Fruit fly (Drosophila melanogaster) whole organism, embryonic: ENCODE data around the gene Dh31.

Experiments
- CG10209 ChIP-seq: fragments of 200-800 bp; sonication (Bioruptor generic); optimal IDR thresholded peaks from 3 replicates; lab custom pipeline; 2017; ENCODE audit warnings: missing biosample characterization, mild to moderate bottlenecking, missing genetic modification characterization, missing genetic modification reagents
- CG10462 ChIP-seq: fragments of 200-800 bp; sonication (Bioruptor generic); optimal IDR thresholded peaks from 2 replicates; lab custom pipeline; 2016; ENCODE audit warnings: missing biosample characterization, missing genetic modification characterization
- CG15073 ChIP-seq: fragments of 200-800 bp; sonication (Bioruptor generic); optimal IDR thresholded peaks from 2 replicates; lab custom pipeline; 2016; ENCODE audit warnings: missing biosample characterization, missing genetic modification characterization
- CG17361 ChIP-seq: fragments of 200-800 bp; sonication (Bioruptor generic); IDR thresholded peaks from 3 replicates; pipeline ENCODE4 v1.3.6; 2022; ENCODE audit warnings: missing biosample characterization, missing genetic modification characterization
- CG17802 ChIP-seq: fragments of 200-800 bp; sonication (Bioruptor generic); optimal IDR thresholded peaks from 2 replicates; lab custom pipeline; 2018; ENCODE audit warnings: missing biosample characterization, mild to moderate bottlenecking, missing genetic modification characterization, moderate library complexity
- CG17912 ChIP-seq: fragments of 200-800 bp; sonication (Bioruptor generic); optimal IDR thresholded peaks from 2 replicates; lab custom pipeline; 2018; ENCODE audit warnings: missing biosample characterization, mild to moderate bottlenecking, missing genetic modification characterization
- CG42726 ChIP-seq: fragments of 200-800 bp; sonication (Bioruptor generic); IDR thresholded peaks from 2 replicates; pipeline ENCODE4 v1.3.6; 2022; ENCODE audit warnings: missing biosample characterization, missing genetic modification characterization; ENCODE audit not compliant: partially characterized antibody
- CG4820 ChIP-seq: fragments of 200-800 bp; sonication (Bioruptor generic); optimal IDR thresholded peaks from 3 replicates; lab custom pipeline; 2016; ENCODE audit warnings: missing biosample characterization, missing genetic modification characterization
- CG4854 ChIP-seq: fragments of 200-800 bp; sonication (Bioruptor generic); optimal IDR thresholded peaks from 2 replicates; lab custom pipeline; 2016; ENCODE audit warnings: missing biosample characterization, missing genetic modification characterization, inconsistent platforms
- CG6175 ChIP-seq: fragments of 200-800 bp; sonication (Bioruptor generic); IDR thresholded peaks from 3 replicates; pipeline ENCODE4 v1.3.6; 2022; ENCODE audit warnings: missing biosample characterization, missing genetic modification characterization
- CG7745 ChIP-seq: fragments of 200-800 bp; sonication (Bioruptor generic); optimal IDR thresholded peaks from 2 replicates; lab custom pipeline; 2018; ENCODE audit warnings: missing biosample characterization, mild to moderate bottlenecking, missing genetic modification characterization, moderate library complexity
- CG8089 ChIP-seq: fragments of 200-800 bp; sonication (Bioruptor generic); optimal IDR thresholded peaks from 3 replicates; lab custom pipeline; 2016; ENCODE audit warnings: missing biosample characterization, missing genetic modification characterization
- CG8388 ChIP-seq: fragments of 200-800 bp; sonication (Bioruptor generic); optimal IDR thresholded peaks from 2 replicates; lab custom pipeline; 2019; ENCODE audit warnings: missing biosample characterization, mild to moderate bottlenecking, missing genetic modification characterization, moderate library complexity
- Chrac-16 ChIP-seq: fragments of 200-800 bp; sonication (Bioruptor generic); optimal IDR thresholded peaks from 3 replicates; lab custom pipeline; 2016; ENCODE audit warnings: missing biosample characterization, missing genetic modification characterization
- CoRest ChIP-seq: fragments of 200-800 bp; sonication (Bioruptor generic); optimal IDR thresholded peaks from 3 replicates; lab custom pipeline; 2018; ENCODE audit warnings: missing biosample characterization, mild to moderate bottlenecking, missing genetic modification characterization, moderate library complexity
- D ChIP-seq, 2 experiments: fragments of 200-800 bp in 1 of 2; fragments of >200 bp in 1 of 2; sonication (Bioruptor generic) in 1 of 2; optimal IDR thresholded peaks; 2 replicates in 1 of 2; 3 replicates in 1 of 2; lab custom pipeline; 2017; ENCODE audit warnings: mild to moderate bottlenecking in 1 of 2, missing biosample characterization in 1 of 2, missing genetic modification characterization in 1 of 2, missing genetic modification reagents in 1 of 2
- Doc2 ChIP-seq: fragments of 200-800 bp; sonication (Bioruptor generic); IDR thresholded peaks from 2 replicates; pipeline ENCODE4 v1.3.6; 2022; ENCODE audit warnings: missing biosample characterization, missing genetic modification characterization
- Dref ChIP-seq: fragments of 200-800 bp; sonication (Bioruptor generic); IDR thresholded peaks from 2 replicates; pipeline ENCODE4 v1.3.6; 2022; ENCODE audit warnings: missing biosample characterization, missing genetic modification characterization
- E2f2 ChIP-seq: fragments of 200-800 bp; sonication (Bioruptor generic); IDR thresholded peaks from 2 replicates; pipeline ENCODE4 v1.3.6; 2022; ENCODE audit warnings: missing biosample characterization, missing genetic modification characterization
- ERR ChIP-seq: fragments of 200-800 bp; sonication (Bioruptor generic); optimal IDR thresholded peaks from 2 replicates; lab custom pipeline; 2016; ENCODE audit warnings: missing biosample characterization, missing genetic modification characterization
- Ets97D ChIP-seq: fragments of 200-800 bp; sonication (Bioruptor generic); optimal IDR thresholded peaks from 3 replicates; lab custom pipeline; 2016; ENCODE audit warnings: missing biosample characterization, missing genetic modification characterization
- Fer2 ChIP-seq: fragments of 200-800 bp; sonication (Bioruptor generic); optimal IDR thresholded peaks from 2 replicates; lab custom pipeline; 2018; ENCODE audit warnings: missing biosample characterization, mild to moderate bottlenecking, missing genetic modification characterization, moderate library complexity
- HLH4C ChIP-seq: fragments of 200-800 bp; sonication (Bioruptor generic); IDR thresholded peaks from 3 replicates; pipeline ENCODE4 v1.3.6; 2022; ENCODE audit warnings: missing biosample characterization, missing genetic modification characterization; ENCODE audit not compliant: partially characterized antibody
- Hand ChIP-seq: fragments of 200-800 bp; sonication (Bioruptor generic); optimal IDR thresholded peaks from 2 replicates; lab custom pipeline; 2017; ENCODE audit warnings: mild to moderate bottlenecking, missing biosample characterization, missing genetic modification reagents, missing genetic modification characterization
- Hr3 ChIP-seq: fragments of 200-800 bp; sonication (Bioruptor generic); optimal IDR thresholded peaks from 3 replicates; lab custom pipeline; 2016; ENCODE audit warnings: missing biosample characterization, missing genetic modification characterization
- Hr39 ChIP-seq: fragments of >200 bp; optimal IDR thresholded peaks from 2 replicates; lab custom pipeline; 2017
- Hr78 ChIP-seq, 2 experiments: fragments of 200-800 bp in 1 of 2; fragments of >200 bp in 1 of 2; sonication (Bioruptor generic) in 1 of 2; optimal IDR thresholded peaks; 2 replicates each; lab custom pipeline; 2017 to 2019; ENCODE audit warnings: missing biosample characterization in 2 of 2, missing genetic modification characterization in 2 of 2, mild to moderate bottlenecking in 1 of 2, moderate library complexity in 1 of 2
- Mrtf ChIP-seq: fragments of 200-800 bp; sonication (Bioruptor generic); IDR thresholded peaks from 3 replicates; pipeline ENCODE4 v1.3.6; 2022; ENCODE audit warnings: missing biosample characterization, missing genetic modification characterization
- Oli ChIP-seq: fragments of 200-800 bp; sonication (Bioruptor generic); optimal IDR thresholded peaks from 2 replicates; lab custom pipeline; 2018; ENCODE audit warnings: missing biosample characterization, mild to moderate bottlenecking, missing genetic modification characterization, moderate library complexity
- Rx ChIP-seq: fragments of 200-800 bp; sonication (Bioruptor generic); IDR thresholded peaks from 2 replicates; pipeline ENCODE4 v1.3.6; 2022; ENCODE audit warnings: missing biosample characterization, missing genetic modification characterization
- Scr ChIP-seq: fragments of 200-800 bp; sonication (Bioruptor generic); IDR thresholded peaks from 2 replicates; pipeline ENCODE4 v1.3.6; 2022; ENCODE audit warnings: missing biosample characterization, missing genetic modification characterization; ENCODE audit not compliant: partially characterized antibody
- Side ChIP-seq: fragments of 200-800 bp; sonication (Bioruptor generic); optimal IDR thresholded peaks from 2 replicates; lab custom pipeline; 2016; ENCODE audit warnings: missing biosample characterization, missing genetic modification characterization
- Sin3A ChIP-seq: fragments of >200 bp; optimal IDR thresholded peaks from 2 replicates; lab custom pipeline; 2018
- Six4 ChIP-seq: fragments of 200-800 bp; sonication (Bioruptor generic); optimal IDR thresholded peaks from 2 replicates; lab custom pipeline; 2016; ENCODE audit warnings: missing biosample characterization, missing genetic modification characterization
- Vsx1 ChIP-seq: fragments of 200-800 bp; sonication (Bioruptor generic); optimal IDR thresholded peaks from 2 replicates; lab custom pipeline; 2017; ENCODE audit warnings: missing biosample characterization, mild to moderate bottlenecking, missing genetic modification characterization, missing genetic modification reagents
- bowl ChIP-seq: fragments of 200-800 bp; sonication (Bioruptor generic); IDR thresholded peaks from 2 replicates; pipeline ENCODE4 v1.3.6; 2022; ENCODE audit warnings: missing biosample characterization, missing genetic modification characterization
- btn ChIP-seq: fragments of 200-800 bp; sonication (Bioruptor generic); optimal IDR thresholded peaks from 2 replicates; lab custom pipeline; 2016; ENCODE audit warnings: missing biosample characterization, missing genetic modification characterization
- cas ChIP-seq: fragments of 200-800 bp; sonication (Bioruptor generic); IDR thresholded peaks from 2 replicates; pipeline ENCODE4 v1.3.6; 2022; ENCODE audit warnings: missing biosample characterization, missing genetic modification characterization
- dmrt99B ChIP-seq: fragments of 200-800 bp; sonication (Bioruptor generic); optimal IDR thresholded peaks from 2 replicates; lab custom pipeline; 2018; ENCODE audit warnings: missing biosample characterization, mild to moderate bottlenecking, missing genetic modification characterization, moderate library complexity
- dysf ChIP-seq: fragments of 200-800 bp; sonication (Bioruptor generic); IDR thresholded peaks from 3 replicates; pipeline ENCODE4 v1.3.6; 2022; ENCODE audit warnings: missing biosample characterization, missing genetic modification characterization
- fd3F ChIP-seq: fragments of 200-800 bp; sonication (Bioruptor generic); optimal IDR thresholded peaks from 2 replicates; lab custom pipeline; 2018; ENCODE audit warnings: missing biosample characterization, mild to moderate bottlenecking, missing genetic modification characterization, moderate library complexity
- gce ChIP-seq: fragments of 200-800 bp; sonication (Bioruptor generic); IDR thresholded peaks from 3 replicates; pipeline ENCODE4 v1.3.6; 2022; ENCODE audit warnings: missing biosample characterization, missing genetic modification characterization
- gfzf ChIP-seq: fragments of 200-800 bp; sonication (Bioruptor generic); optimal IDR thresholded peaks from 2 replicates; lab custom pipeline; 2016; ENCODE audit warnings: missing biosample characterization, mild to moderate bottlenecking, missing genetic modification characterization, moderate library complexity
- hth ChIP-seq: fragments of >200 bp; optimal IDR thresholded peaks from 2 replicates; lab custom pipeline; 2017; ENCODE audit warnings: inconsistent platforms
- lbe ChIP-seq: fragments of 200-800 bp; sonication (Bioruptor generic); optimal IDR thresholded peaks from 2 replicates; lab custom pipeline; 2016; ENCODE audit warnings: missing biosample characterization, mild to moderate bottlenecking, missing genetic modification characterization
- luna ChIP-seq: fragments of 200-800 bp; sonication (Bioruptor generic); optimal IDR thresholded peaks from 2 replicates; lab custom pipeline; 2016; ENCODE audit warnings: missing biosample characterization, missing genetic modification characterization
- nerfin-2 ChIP-seq: fragments of 200-800 bp; sonication (Bioruptor generic); IDR thresholded peaks from 2 replicates; pipeline ENCODE4 v1.3.6; 2022; ENCODE audit warnings: missing biosample characterization, missing genetic modification characterization; ENCODE audit not compliant: partially characterized antibody
- otp ChIP-seq: fragments of 200-800 bp; sonication (Bioruptor generic); IDR thresholded peaks from 3 replicates; pipeline ENCODE4, ENCODE4 v1.3.6; 2022; ENCODE audit warnings: missing biosample characterization, missing genetic modification characterization
- pnt ChIP-seq: fragments of 200-800 bp; sonication (Bioruptor generic); optimal IDR thresholded peaks from 3 replicates; lab custom pipeline; 2016; ENCODE audit warnings: missing biosample characterization, missing genetic modification characterization
- repo ChIP-seq: fragments of 200-800 bp; sonication (Bioruptor generic); optimal IDR thresholded peaks from 2 replicates; lab custom pipeline; 2016; ENCODE audit warnings: missing biosample characterization, missing genetic modification characterization
- slou ChIP-seq: fragments of 200-800 bp; sonication (Bioruptor generic); optimal IDR thresholded peaks from 3 replicates; lab custom pipeline; 2016; ENCODE audit warnings: missing biosample characterization, missing genetic modification characterization
- slp2 ChIP-seq: fragments of 200-800 bp; sonication (Bioruptor generic); optimal IDR thresholded peaks from 2 replicates; lab custom pipeline; 2016; ENCODE audit warnings: missing biosample characterization, missing genetic modification characterization

Dh31 gene

DNA sequence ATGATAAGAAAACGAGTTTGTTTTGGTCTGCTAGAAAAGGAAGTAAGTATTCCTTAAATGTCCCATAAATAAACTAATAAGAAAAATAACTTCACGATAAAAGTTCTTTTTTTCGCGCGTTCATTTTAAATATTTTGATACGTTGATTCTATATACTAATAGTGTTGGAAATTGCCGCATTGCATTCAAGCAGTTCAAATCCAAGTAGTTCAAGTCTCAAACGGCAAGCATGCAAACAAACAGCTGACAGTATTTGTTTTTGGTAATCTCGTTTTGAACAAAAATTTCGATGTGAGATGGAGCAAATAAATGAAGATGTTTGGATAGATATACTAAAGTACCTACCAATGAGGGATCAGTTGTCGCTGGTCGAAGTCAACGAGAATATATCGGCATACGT lies 17.9 kb downstream of the Dh31 start, which contains the start of gene CG13088 (continued):
- no peak for TF ChIP-seq Chrac-16 (GFP tag; lab: Kevin White, UChicago)
- TF ChIP-seq gfzf, result peak; percentile 22
- TF ChIP-seq CG15073, result no peak
- TF ChIP-seq Rx, result no peak
- peak; percentile 85 for TF ChIP-seq Ets97D
- TF ChIP-seq Six4 (GFP tag; lab: Kevin White, UChicago), result no peak
- TF ChIP-seq luna (GFP tag; lab: Kevin White, UChicago), result no peak
- no peak for TF ChIP-seq otp (GFP tag; lab: Robert Waterston, UW)
- no peak for TF ChIP-seq btn (GFP tag; lab: Kevin White, UChicago)
- TF ChIP-seq CG6175, result no peak
- TF ChIP-seq dysf (GFP tag; lab: Robert Waterston, UW), result no peak
- no peak for TF ChIP-seq pnt (GFP tag; lab: Kevin White, UChicago)
- TF ChIP-seq Sin3A, result no peak
- no peak for TF ChIP-seq CG7745 (tag; lab: Kevin White, UChicago)
- no peak for TF ChIP-seq lbe
- TF ChIP-seq dmrt99B (tag; lab: Kevin White, UChicago), result no peak
- no peak for TF ChIP-seq CG8388 (GFP tag; lab: Kevin White, UChicago)
- TF ChIP-seq CG42726 (GFP tag; lab: Robert Waterston, UW), result peak; percentile 50; the same call in 1 of the 2 replicates
- TF ChIP-seq CG17912 (GFP tag; lab: Kevin White, UChicago), result no peak
- TF ChIP-seq slp2 (GFP tag; lab: Kevin White, UChicago), result no peak
- peak; percentile 54 for TF ChIP-seq Dref (GFP tag; lab: Robert Waterston, UW)
- TF ChIP-seq CoRest (tag; lab: Kevin White, UChicago), result peak; percentile 56
- TF ChIP-seq Hr39 (lab: Kevin White, UChicago), result no peak
- TF ChIP-seq Vsx1, result no peak
- no peak for TF ChIP-seq Oli (tag; lab: Kevin White, UChicago)
- TF ChIP-seq Side (GFP tag; lab: Kevin White, UChicago), result peak; percentile 12
- no peak for TF ChIP-seq Scr (GFP tag; lab: Robert Waterston, UW)
- no peak for TF ChIP-seq Hr78 (GFP tag; optimal IDR thresholded peaks at IDR 0.05; lab: Kevin White, UChicago)
- no peak for TF ChIP-seq CG10462 (GFP tag; lab: Kevin White, UChicago)
- TF ChIP-seq Hr3 (GFP tag; lab: Kevin White, UChicago), result peak; percentile 14
- TF ChIP-seq E2f2 (GFP tag; lab: Robert Waterston, UW), result peak; percentile 96
- TF ChIP-seq Mrtf (GFP tag; lab: Robert Waterston, UW), result no peak
- no peak for TF ChIP-seq Doc2
- TF ChIP-seq hth (lab: Kevin White, UChicago), result no peak
- no peak for TF ChIP-seq HLH4C (GFP tag; lab: Robert Waterston, UW)
- no peak for TF ChIP-seq bowl (GFP tag; lab: Robert Waterston, UW)
- no peak for TF ChIP-seq Hand
- TF ChIP-seq CG10209 (GFP tag; lab: Kevin White, UChicago), result no peak
- peak; percentile 33 for TF ChIP-seq CG17802 (tag; lab: Kevin White, UChicago)
- TF ChIP-seq ERR (GFP tag; lab: Kevin White, UChicago), result no peak
- TF ChIP-seq CG4854 (GFP tag; lab: Kevin White, UChicago), result peak; percentile 20
- no peak for TF ChIP-seq repo (GFP tag; lab: Kevin White, UChicago)
- TF ChIP-seq Fer2 (tag; lab: Kevin White, UChicago), result no peak
- TF ChIP-seq slou (GFP tag; lab: Kevin White, UChicago), result no peak
- TF ChIP-seq CG4820 (GFP tag; lab: Kevin White, UChicago), result peak; percentile 12
- TF ChIP-seq fd3F (GFP tag; lab: Kevin White, UChicago), result peak; percentile 28
- TF ChIP-seq cas (GFP tag; lab: Robert Waterston, UW), result no peak
- TF ChIP-seq gce (GFP tag; lab: Robert Waterston, UW), result no peak
- no peak for TF ChIP-seq nerfin-2
- TF ChIP-seq CG17361 (GFP tag; lab: Robert Waterston, UW), result no peak
- no peak for TF ChIP-seq D (optimal IDR thresholded peaks at IDR 0.05; lab: Kevin White, UChicago)
- TF ChIP-seq D (GFP tag; optimal IDR thresholded peaks at IDR 0.05; lab: Kevin White, UChicago), result no peak
- TF ChIP-seq CG8089, result no peak
